Fruit fly (Drosophila melanogaster): ENCODE data around the gene CG5478.
A peak's percentile ranks its signal among the peaks of the same experiment; 100 is the strongest.

The CG5478 gene

DNA sequence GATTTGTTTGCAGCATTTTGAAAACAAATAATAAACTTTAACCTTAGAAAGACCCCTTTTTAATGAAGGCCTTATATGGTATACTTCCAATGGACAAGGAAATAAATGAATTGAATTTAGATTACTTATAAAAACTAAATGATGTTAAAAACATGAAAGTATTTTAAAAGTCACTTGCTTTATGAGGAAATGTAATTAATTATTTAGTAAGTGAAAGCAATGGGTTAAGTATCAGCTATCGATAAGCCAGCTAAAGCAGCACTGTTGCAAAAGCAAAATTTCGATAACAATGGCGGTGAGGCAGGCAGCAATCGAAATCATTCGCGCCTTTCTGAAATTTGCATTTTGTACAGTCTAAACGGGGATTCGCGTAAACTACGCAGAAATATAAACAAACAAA, 31.6 kb upstream of the CG5478 start, which contains the start of the genes CG32856 and Rbf2 (continued):
- TF ChIP-seq Asciz (GFP tag; optimal IDR thresholded peaks at IDR 0.05): no peak
- TF ChIP-seq lbe (GFP tag; optimal IDR thresholded peaks at IDR 0.05): no peak
- peak; percentile 93 for TF ChIP-seq CoRest (tag; optimal IDR thresholded peaks at IDR 0.05)
- no peak for TF ChIP-seq jumu (GFP tag; optimal IDR thresholded peaks at IDR 0.05)
- no peak for TF ChIP-seq CG1529 (GFP tag; optimal IDR thresholded peaks at IDR 0.05)
- peak; percentile 78 for TF ChIP-seq bab2 (GFP tag; optimal IDR thresholded peaks at IDR 0.05)
- TF ChIP-seq zen (tag; optimal IDR thresholded peaks at IDR 0.05): peak; percentile 61
- TF ChIP-seq Dek (tag; optimal IDR thresholded peaks at IDR 0.05): peak; percentile 84
- peak; percentile 62; the same call in 1 of the 2 replicates for TF ChIP-seq CG42726 (GFP tag; IDR thresholded peaks at IDR 0.05; ENCODE audit: partially characterized antibody)
- peak; percentile 77 for TF ChIP-seq CG14014 (GFP tag; IDR thresholded peaks at IDR 0.05)
- TF ChIP-seq amos (GFP tag; IDR thresholded peaks at IDR 0.05; ENCODE audit: partially characterized antibody): peak; percentile 75
- TF ChIP-seq trem (tag; optimal IDR thresholded peaks at IDR 0.05): peak; percentile 38
- TF ChIP-seq CG9437 (GFP tag; optimal IDR thresholded peaks at IDR 0.05): peak; percentile 73
- TF ChIP-seq jigr1 (GFP tag; IDR thresholded peaks at IDR 0.05): no peak; the same call in 2 of the 3 replicates
- TF ChIP-seq CG43689 (GFP tag; IDR thresholded peaks at IDR 0.05): 0 out of 2 replicates have a peak, but pooled peaks have one; percentile 4
- TF ChIP-seq Rx (GFP tag; IDR thresholded peaks at IDR 0.05): no peak
- peak in 1 of 2 experiments; percentile 14 for TF ChIP-seq tll (GFP tag; optimal IDR thresholded peaks at IDR 0.05)
- no peak for TF ChIP-seq grn (GFP tag; optimal IDR thresholded peaks at IDR 0.05)
- peak; percentile 55 for TF ChIP-seq MESR4 (GFP tag; optimal IDR thresholded peaks at IDR 0.05)
- TF ChIP-seq CG12299 (tag; optimal IDR thresholded peaks at IDR 0.05): peak; percentile 88
- peak; percentile 13 for TF ChIP-seq CG15479 (GFP tag; optimal IDR thresholded peaks at IDR 0.05)
- no peak for TF ChIP-seq Nf-YA (GFP tag; IDR thresholded peaks at IDR 0.05)
- TF ChIP-seq Dp (GFP tag; optimal IDR thresholded peaks at IDR 0.05): peak; percentile 84
- TF ChIP-seq Atf3 (GFP tag; optimal IDR thresholded peaks at IDR 0.05): peak; percentile 61
- TF ChIP-seq CG2712 (tag; optimal IDR thresholded peaks at IDR 0.05): peak; percentile 52
- peak; percentile 70 for TF ChIP-seq crc (GFP tag; optimal IDR thresholded peaks at IDR 0.05)
- peak; percentile 88 for TF ChIP-seq bbx (GFP tag; IDR thresholded peaks at IDR 0.05; ENCODE audit: partially characterized antibody)
- no peak for TF ChIP-seq CG11560 (tag; IDR thresholded peaks at IDR 0.05)
- peak; percentile 72 for TF ChIP-seq CG13123 (GFP tag; optimal IDR thresholded peaks at IDR 0.05)
- no peak; the same call in 1 of the 2 replicates for TF ChIP-seq lmd (GFP tag; IDR thresholded peaks at IDR 0.05)
- TF ChIP-seq mam (GFP tag; optimal IDR thresholded peaks at IDR 0.05): peak; percentile 89
- TF ChIP-seq CG33557 (GFP tag; optimal IDR thresholded peaks at IDR 0.05): peak; percentile 80
- peak; percentile 87 for TF ChIP-seq Ssrp (tag; optimal IDR thresholded peaks at IDR 0.05)
- TF ChIP-seq CG8281 (tag; optimal IDR thresholded peaks at IDR 0.05): no peak
- TF ChIP-seq cas (GFP tag; IDR thresholded peaks at IDR 0.05): peak; percentile 50; the same call in 1 of the 2 replicates
- no peak for TF ChIP-seq Hr39 (optimal IDR thresholded peaks at IDR 0.05)
- peak; percentile 75 for TF ChIP-seq Sry-δ (GFP tag; optimal IDR thresholded peaks at IDR 0.05)
- TF ChIP-seq cg (GFP tag; optimal IDR thresholded peaks at IDR 0.05): no peak
- TF ChIP-seq ssp (GFP tag; IDR thresholded peaks at IDR 0.05): peak; percentile 31
- peak; percentile 42 for TF ChIP-seq da (GFP tag; optimal IDR thresholded peaks at IDR 0.05)
- TF ChIP-seq nau (GFP tag; optimal IDR thresholded peaks at IDR 0.05): no peak
- TF ChIP-seq pho (GFP tag; optimal IDR thresholded peaks at IDR 0.05): peak; percentile 83
- peak; percentile 64; the same call in 1 of the 2 replicates for TF ChIP-seq Adf1 (GFP tag; IDR thresholded peaks at IDR 0.05)
- peak; percentile 86 for TF ChIP-seq Chrac-16 (GFP tag; optimal IDR thresholded peaks at IDR 0.05)
- peak; percentile 78 for TF ChIP-seq knrl (GFP tag; IDR thresholded peaks at IDR 0.05; ENCODE audit: partially characterized antibody)
- TF ChIP-seq sima (GFP tag; optimal IDR thresholded peaks at IDR 0.05): no peak
- peak in 1 of 2 experiments; percentile 69 for TF ChIP-seq chif (GFP tag; optimal IDR thresholded peaks at IDR 0.05)
- peak; percentile 51 for TF ChIP-seq Usf (GFP tag; optimal IDR thresholded peaks at IDR 0.05)
- TF ChIP-seq CG6254 (GFP tag; optimal IDR thresholded peaks at IDR 0.05): peak; percentile 20
- TF ChIP-seq pb (GFP tag; optimal IDR thresholded peaks at IDR 0.05): no peak
- TF ChIP-seq CG31224 (GFP tag; IDR thresholded peaks at IDR 0.05): no peak

Data from whole organism, embryonic.